Worm (Caenorhabditis elegans): Measurements from ENCODE around the gene hsp-12.3.

DNA sequence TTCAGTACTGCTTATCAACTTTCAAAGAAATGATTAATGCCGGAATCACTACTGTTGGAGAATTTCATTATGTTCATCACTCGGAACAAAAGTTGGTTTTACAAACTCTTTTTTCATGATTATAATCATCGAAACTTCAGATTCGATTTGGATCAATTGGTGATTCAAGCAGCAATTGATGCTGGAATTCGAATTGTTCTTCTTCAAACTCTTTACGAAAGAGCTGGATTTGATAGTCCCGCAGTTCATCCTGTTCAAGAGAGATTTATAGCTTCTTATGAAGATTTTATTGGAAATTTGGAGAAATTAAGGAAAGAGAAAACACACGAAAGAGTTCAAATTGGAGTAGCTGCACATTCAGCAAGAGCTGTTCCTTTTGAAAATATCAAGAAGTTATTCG lies 6.5 kb upstream of the hsp-12.3 start:
- no peak for TF ChIP-seq pha-4 (tag; optimal IDR thresholded peaks at IDR 0.05)
- TF ChIP-seq C38D4.7 (GFP tag; optimal IDR thresholded peaks at IDR 0.05) = no peak
- no peak for TF ChIP-seq ama-1 (optimal IDR thresholded peaks at IDR 0.05)
- TF ChIP-seq ceh-30 (tag; optimal IDR thresholded peaks at IDR 0.05) = no peak
- TF ChIP-seq che-1 (tag; optimal IDR thresholded peaks at IDR 0.05) = no peak
- TF ChIP-seq unc-55 (GFP tag; optimal IDR thresholded peaks at IDR 0.05) = no peak
